Fruit fly (Drosophila melanogaster): ENCODE results near the gene CG7044.
A peak's percentile ranks its signal among the peaks of the same experiment; 100 is the strongest.

CG7044 gene

dm6 chr3R:21118784-21119183 lies 17.3 kb upstream of the CG7044 start, which contains the start of gene Bdbt (continued):
- TF ChIP-seq CG6689 (GFP tag; IDR thresholded peaks at IDR 0.05) (no peak), CG16815 (GFP tag; optimal IDR thresholded peaks at IDR 0.05) (peak; percentile 1), CG10209 (GFP tag; optimal IDR thresholded peaks at IDR 0.05) (no peak), Usf (GFP tag; optimal IDR thresholded peaks at IDR 0.05) (no peak), D (optimal IDR thresholded peaks at IDR 0.05) (no peak), D (GFP tag; optimal IDR thresholded peaks at IDR 0.05) (no peak), CG10431 (GFP tag; optimal IDR thresholded peaks at IDR 0.05) (no peak), ash1 (GFP tag; optimal IDR thresholded peaks at IDR 0.05) (no peak), al (GFP tag; IDR thresholded peaks at IDR 0.05) (no peak), sr (GFP tag; IDR thresholded peaks at IDR 0.05) (no peak), CG15696 (tag; optimal IDR thresholded peaks at IDR 0.05) (no peak), Stat92E (GFP tag; optimal IDR thresholded peaks at IDR 0.05) (no peak), chn (GFP tag; optimal IDR thresholded peaks at IDR 0.05) (no peak), CG12744 (GFP tag; optimal IDR thresholded peaks at IDR 0.05) (no peak), Opbp (GFP tag; IDR thresholded peaks at IDR 0.05; ENCODE audit: partially characterized antibody) (peak; percentile 73; the same call in 2 of the 3 replicates), grau (tag; optimal IDR thresholded peaks at IDR 0.05) (no peak), CG15601 (tag; optimal IDR thresholded peaks at IDR 0.05) (no peak), Atf3 (GFP tag; optimal IDR thresholded peaks at IDR 0.05) (no peak), pan (optimal IDR thresholded peaks at IDR 0.05) (no peak), pan (GFP tag; optimal IDR thresholded peaks at IDR 0.05 in 1 of 2, IDR thresholded peaks at IDR 0.05 in 1 of 2) (no peak), BEAF-32 (GFP tag; optimal IDR thresholded peaks at IDR 0.05) (peak; percentile 25), CG43689 (GFP tag; IDR thresholded peaks at IDR 0.05) (no peak), bcd (GFP tag; optimal IDR thresholded peaks at IDR 0.05) (peak; percentile 43), zf30C (GFP tag; optimal IDR thresholded peaks at IDR 0.05) (no peak), eve (GFP tag; optimal IDR thresholded peaks at IDR 0.05) (no peak), lmd (GFP tag; IDR thresholded peaks at IDR 0.05) (no peak), lbe (GFP tag; optimal IDR thresholded peaks at IDR 0.05) (no peak), disco-r (GFP tag; optimal IDR thresholded peaks at IDR 0.05) (no peak), yki (optimal IDR thresholded peaks at IDR 0.05) (no peak), CG6175 (GFP tag; IDR thresholded peaks at IDR 0.05) (no peak), Scr (GFP tag; IDR thresholded peaks at IDR 0.05; ENCODE audit: partially characterized antibody) (peak; percentile 68; the same call in 1 of the 2 replicates), aop (GFP tag; IDR thresholded peaks at IDR 0.05) (no peak), CG7556 (GFP tag; optimal IDR thresholded peaks at IDR 0.05) (no peak), br (optimal IDR thresholded peaks at IDR 0.05) (no peak), Ravus (GFP tag; IDR thresholded peaks at IDR 0.05) (no peak), Hsf (GFP tag; optimal IDR thresholded peaks at IDR 0.05) (peak; percentile 33), CG13424 (tag; optimal IDR thresholded peaks at IDR 0.05) (peak; percentile 5), vnd (GFP tag; IDR thresholded peaks at IDR 0.05; ENCODE audit: partially characterized antibody) (peak; percentile 84), p53 (GFP tag; optimal IDR thresholded peaks at IDR 0.05) (no peak), row (GFP tag; IDR thresholded peaks at IDR 0.05) (peak; percentile 77), CG2712 (tag; optimal IDR thresholded peaks at IDR 0.05) (no peak), Six4 (GFP tag; optimal IDR thresholded peaks at IDR 0.05) (no peak), Sox100B (GFP tag; optimal IDR thresholded peaks at IDR 0.05) (no peak), gem (tag; optimal IDR thresholded peaks at IDR 0.05) (no peak), CG9609 (GFP tag; optimal IDR thresholded peaks at IDR 0.05) (peak; percentile 21), Gug (GFP tag; IDR thresholded peaks at IDR 0.05) (no peak), CG6254 (GFP tag; optimal IDR thresholded peaks at IDR 0.05) (no peak), otp (GFP tag; IDR thresholded peaks at IDR 0.05) (peak; percentile 29; the same call in 1 of the 3 replicates), fd96Cb (tag; optimal IDR thresholded peaks at IDR 0.05) (peak; percentile 21), CG14441 (GFP tag; IDR thresholded peaks at IDR 0.05) (peak; percentile 49; the same call in 1 of the 2 replicates), Hmx (GFP tag; optimal IDR thresholded peaks at IDR 0.05) (no peak), gro (GFP tag; optimal IDR thresholded peaks at IDR 0.05) (peak; percentile 60)
